Worm (Caenorhabditis elegans) whole organism, L1 larva: Measurements from ENCODE around the gene galt-1.

Experiments
- C04F5.9 ChIP-seq: sonication (generic microtip); optimal IDR thresholded peaks from 2 replicates; lab custom pipeline; 2016; ENCODE audit warnings: missing genetic modification characterization, missing compliant biosample characterization
- C16A3.4 ChIP-seq: fragments of 150-350 bp; optimal IDR thresholded peaks from 2 replicates; lab custom pipeline; 2014; ENCODE audit warnings: missing biosample characterization, missing genetic modification characterization
- C34B4.2 ChIP-seq: sonication (generic microtip); optimal IDR thresholded peaks from 2 replicates; lab custom pipeline; 2017; ENCODE audit warnings: mild to moderate bottlenecking, missing genetic modification characterization, missing compliant biosample characterization
- F16B12.6 ChIP-seq: fragments of 150-350 bp; optimal IDR thresholded peaks from 2 replicates; lab custom pipeline; 2014; ENCODE audit warnings: missing biosample characterization, missing genetic modification characterization
- aha-1 ChIP-seq: fragments of 150-350 bp; optimal IDR thresholded peaks from 2 replicates; lab custom pipeline; 2014; ENCODE audit warnings: missing biosample characterization, missing genetic modification characterization
- alr-1 ChIP-seq: fragments of 200-800 bp; sonication (Bioruptor generic); optimal IDR thresholded peaks from 2 replicates; lab custom pipeline; 2018; ENCODE audit warnings: borderline replicate concordance, mild to moderate bottlenecking, missing genetic modification characterization, missing compliant biosample characterization
- aly-2 ChIP-seq: fragments of 150-350 bp; optimal IDR thresholded peaks from 2 replicates; lab custom pipeline; 2014; ENCODE audit warnings: missing biosample characterization, missing genetic modification characterization
- ceh-63 ChIP-seq: fragments of 200-800 bp; sonication (Bioruptor generic); optimal IDR thresholded peaks from 2 replicates; lab custom pipeline; 2018; ENCODE audit warnings: mild to moderate bottlenecking, missing genetic modification characterization, missing compliant biosample characterization
- ceh-8 ChIP-seq: fragments of 200-800 bp; sonication (Bioruptor generic); optimal IDR thresholded peaks from 2 replicates; lab custom pipeline; 2018; ENCODE audit warnings: mild to moderate bottlenecking, missing genetic modification characterization, moderate library complexity, missing compliant biosample characterization
- ceh-82 ChIP-seq, 3 experiments: fragments of 150-350 bp in 1 of 3; sonication (generic microtip) in 2 of 3; optimal IDR thresholded peaks; 2 replicates each; lab custom pipeline; 2014 to 2017; ENCODE audit warnings: missing biosample characterization in 3 of 3, missing genetic modification characterization in 3 of 3
- efl-3 ChIP-seq: fragments of 200-800 bp; sonication (Bioruptor generic); optimal IDR thresholded peaks from 2 replicates; lab custom pipeline; 2018; ENCODE audit warnings: mild to moderate bottlenecking, missing genetic modification characterization, missing compliant biosample characterization
- elt-2 ChIP-seq: sonication (generic microtip); optimal IDR thresholded peaks from 2 replicates; lab custom pipeline; 2016; ENCODE audit warnings: missing genetic modification characterization, mild to moderate bottlenecking, inconsistent platforms, missing compliant biosample characterization, missing genetic modification reagents
- elt-3 ChIP-seq, 6 experiments: fragments of 150-350 bp in 1 of 6; sonication (generic microtip); optimal IDR thresholded peaks; 2 replicates each; lab custom pipeline; 2017 to 2018; ENCODE audit warnings: missing biosample characterization in 6 of 6, missing genetic modification characterization in 6 of 6, inconsistent platforms in 1 of 6
- ets-5 ChIP-seq: fragments of 200-800 bp; sonication (Bioruptor generic); IDR thresholded peaks from 2 replicates; pipeline ENCODE4 v1.3.6; 2022; ENCODE audit warnings: missing genetic modification characterization, missing compliant biosample characterization
- fkh-10 ChIP-seq: sonication (generic microtip); optimal IDR thresholded peaks from 2 replicates; lab custom pipeline; 2017; ENCODE audit warnings: missing biosample characterization, missing genetic modification reagents, missing genetic modification characterization
- fos-1 ChIP-seq: fragments of 150-350 bp; optimal IDR thresholded peaks from 2 replicates; lab custom pipeline; 2014; ENCODE audit warnings: missing biosample characterization, missing genetic modification characterization
- grh-1 ChIP-seq: fragments of 200-800 bp; sonication (Bioruptor generic); IDR thresholded peaks from 2 replicates; pipeline ENCODE4 v1.3.6; 2022; ENCODE audit warnings: missing genetic modification reagents, missing genetic modification characterization, missing compliant biosample characterization
- hlh-17 ChIP-seq: fragments of 200-800 bp; sonication (Bioruptor generic); optimal IDR thresholded peaks from 2 replicates; lab custom pipeline; 2018; ENCODE audit warnings: missing genetic modification characterization, mild to moderate bottlenecking, missing compliant biosample characterization, moderate library complexity, borderline replicate concordance
- hlh-4 ChIP-seq: sonication (generic microtip); optimal IDR thresholded peaks from 2 replicates; lab custom pipeline; 2016; ENCODE audit warnings: mild to moderate bottlenecking, missing genetic modification characterization, missing compliant biosample characterization
- isw-1 ChIP-seq: fragments of 200-800 bp; sonication (Bioruptor generic); IDR thresholded peaks from 2 replicates; pipeline ENCODE4 v1.3.6; 2022; ENCODE audit warnings: missing genetic modification characterization, missing compliant biosample characterization
- jun-1 ChIP-seq: fragments of 150-350 bp; optimal IDR thresholded peaks from 2 replicates; lab custom pipeline; 2014; ENCODE audit warnings: missing biosample characterization, missing genetic modification reagents, missing genetic modification characterization
- lin-14 ChIP-seq: fragments of 200-800 bp; sonication (Bioruptor generic); optimal IDR thresholded peaks from 2 replicates; lab custom pipeline; 2018; ENCODE audit warnings: mild to moderate bottlenecking, missing genetic modification characterization, moderate library complexity, missing compliant biosample characterization
- lin-15B ChIP-seq: fragments of 150-350 bp; sonication (generic microtip); optimal IDR thresholded peaks from 3 replicates; lab custom pipeline; 2014; ENCODE audit warnings: missing biosample characterization, missing genetic modification characterization
- lin-35 ChIP-seq, 2 experiments: fragments of 150-350 bp; optimal IDR thresholded peaks; 2 replicates each; lab custom pipeline; 2014; ENCODE audit warnings: missing biosample characterization in 2 of 2, missing genetic modification characterization in 2 of 2, missing genetic modification reagents in 2 of 2
- lir-3 ChIP-seq: sonication (generic microtip); optimal IDR thresholded peaks from 2 replicates; lab custom pipeline; 2016; ENCODE audit warnings: mild to moderate bottlenecking, missing genetic modification characterization, moderate library complexity, missing compliant biosample characterization; ENCODE audit not compliant: poor library complexity
- lsy-2 ChIP-seq, 2 experiments: fragments of 150-350 bp; optimal IDR thresholded peaks; 2 replicates each; lab custom pipeline; 2014; ENCODE audit warnings: missing biosample characterization in 2 of 2, missing genetic modification characterization in 2 of 2
- mab-9 ChIP-seq: fragments of 200-800 bp; sonication (Bioruptor generic); IDR thresholded peaks from 2 replicates; pipeline ENCODE4 v1.3.6; 2022; ENCODE audit warnings: missing genetic modification reagents, missing genetic modification characterization, missing compliant biosample characterization
- mef-2 ChIP-seq: fragments of 150-350 bp; optimal IDR thresholded peaks from 2 replicates; lab custom pipeline; 2014; ENCODE audit warnings: missing biosample characterization, missing genetic modification characterization
- nhr-11 ChIP-seq: fragments of 150-350 bp; optimal IDR thresholded peaks from 2 replicates; lab custom pipeline; 2014; ENCODE audit warnings: missing biosample characterization, missing genetic modification characterization
- nhr-12 ChIP-seq: sonication (generic microtip); optimal IDR thresholded peaks from 2 replicates; lab custom pipeline; 2017; ENCODE audit warnings: missing biosample characterization, missing genetic modification characterization
- nhr-19 ChIP-seq: fragments of 200-800 bp; sonication (Bioruptor generic); conservative IDR thresholded peaks from 2 replicates; pipeline ENCODE4 v1.3.6; 2022; ENCODE audit warnings: missing genetic modification characterization, missing compliant biosample characterization
- nhr-20 ChIP-seq: sonication (generic microtip); optimal IDR thresholded peaks from 2 replicates; lab custom pipeline; 2016; ENCODE audit warnings: mild to moderate bottlenecking, missing genetic modification characterization, missing compliant biosample characterization
- nhr-237 ChIP-seq: fragments of 150-350 bp; optimal IDR thresholded peaks from 2 replicates; lab custom pipeline; 2014; ENCODE audit warnings: missing biosample characterization, missing genetic modification characterization
- nhr-47 ChIP-seq: sonication (generic microtip); optimal IDR thresholded peaks from 2 replicates; lab custom pipeline; 2016; ENCODE audit warnings: mild to moderate bottlenecking, missing genetic modification characterization, moderate library complexity, missing compliant biosample characterization
- nhr-71 ChIP-seq: sonication (generic microtip); optimal IDR thresholded peaks from 2 replicates; lab custom pipeline; 2016; ENCODE audit warnings: mild to moderate bottlenecking, missing genetic modification characterization, moderate library complexity, missing compliant biosample characterization
- nhr-76 ChIP-seq: sonication (generic microtip); optimal IDR thresholded peaks from 2 replicates; lab custom pipeline; 2017; ENCODE audit warnings: missing biosample characterization, missing genetic modification characterization
- nhr-77 ChIP-seq: fragments of 150-350 bp; optimal IDR thresholded peaks from 2 replicates; lab custom pipeline; 2014; ENCODE audit warnings: missing biosample characterization, missing genetic modification characterization
- nhr-85 ChIP-seq: sonication (generic microtip); peaks from one replicate; lab custom pipeline; 2016; ENCODE audit warnings: missing genetic modification characterization, inconsistent platforms, missing compliant biosample characterization
- pax-3 ChIP-seq: fragments of 200-800 bp; sonication (Bioruptor generic); optimal IDR thresholded peaks from 2 replicates; lab custom pipeline; 2018; ENCODE audit warnings: mild to moderate bottlenecking, missing genetic modification characterization, moderate library complexity, missing compliant biosample characterization
- rnt-1 ChIP-seq: sonication (generic microtip); optimal IDR thresholded peaks from 2 replicates; lab custom pipeline; 2016; ENCODE audit warnings: mild to moderate bottlenecking, missing genetic modification characterization, moderate library complexity, missing compliant biosample characterization
- skn-1 ChIP-seq: fragments of 150-350 bp; optimal IDR thresholded peaks from 2 replicates; lab custom pipeline; 2014; ENCODE audit warnings: missing biosample characterization, missing genetic modification characterization
- snpc-4 ChIP-seq: fragments of 150-350 bp; optimal IDR thresholded peaks from 2 replicates; lab custom pipeline; 2014; ENCODE audit warnings: missing biosample characterization, missing genetic modification characterization
- sptf-1 ChIP-seq: fragments of 150-350 bp; optimal IDR thresholded peaks from 2 replicates; lab custom pipeline; 2014; ENCODE audit warnings: missing biosample characterization, missing genetic modification characterization
- swsn-7 ChIP-seq: sonication (generic microtip); optimal IDR thresholded peaks from 2 replicates; lab custom pipeline; 2016; ENCODE audit warnings: missing genetic modification characterization, missing compliant biosample characterization
- tbx-2 ChIP-seq: sonication (generic microtip); optimal IDR thresholded peaks from 2 replicates; lab custom pipeline; 2016; ENCODE audit warnings: missing genetic modification characterization, missing compliant biosample characterization
- unc-130 ChIP-seq: fragments of 150-350 bp; optimal IDR thresholded peaks from 2 replicates; lab custom pipeline; 2017; ENCODE audit warnings: missing biosample characterization, missing genetic modification characterization, inconsistent platforms
- unc-62 ChIP-seq: fragments of 150-350 bp; optimal IDR thresholded peaks from 2 replicates; lab custom pipeline; 2014; ENCODE audit warnings: missing biosample characterization, missing genetic modification reagents, missing genetic modification characterization
- unc-86 ChIP-seq: sonication (generic microtip); optimal IDR thresholded peaks from 2 replicates; lab custom pipeline; 2016; ENCODE audit warnings: missing genetic modification characterization, missing compliant biosample characterization
- unc-98 ChIP-seq: fragments of 200-800 bp; sonication (Bioruptor generic); IDR thresholded peaks from 2 replicates; pipeline ENCODE4 v1.3.6; 2022; ENCODE audit warnings: missing genetic modification characterization, missing compliant biosample characterization
- zag-1 ChIP-seq: fragments of 150-350 bp; optimal IDR thresholded peaks from 2 replicates; lab custom pipeline; 2014; ENCODE audit warnings: missing biosample characterization, missing genetic modification characterization
- zip-4 ChIP-seq: fragments of 200-800 bp; sonication (Bioruptor generic); optimal IDR thresholded peaks from 2 replicates; lab custom pipeline; 2018; ENCODE audit warnings: mild to moderate bottlenecking, missing genetic modification characterization, moderate library complexity, missing compliant biosample characterization
- ztf-4 ChIP-seq: fragments of 150-350 bp; optimal IDR thresholded peaks from 2 replicates; lab custom pipeline; 2014; ENCODE audit warnings: missing biosample characterization, missing genetic modification characterization

Gene galt-1

DNA sequence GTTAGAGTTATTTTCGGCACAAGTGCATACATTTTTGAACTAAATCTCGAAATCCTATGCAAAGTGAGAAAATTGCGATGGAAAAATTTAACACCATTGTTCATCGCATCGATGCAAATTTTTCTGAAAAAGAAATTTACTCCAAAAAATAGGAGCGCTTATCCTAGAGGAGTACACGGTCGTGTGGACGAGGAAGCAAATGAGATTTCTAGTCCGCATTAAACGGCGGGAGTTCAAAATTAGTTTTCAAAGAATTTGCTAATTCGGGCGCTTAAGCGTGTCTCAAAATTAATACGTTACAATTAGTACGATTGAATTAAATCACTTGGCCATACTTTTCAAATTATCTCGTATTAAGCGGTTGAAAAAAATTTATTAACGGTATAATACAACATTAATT is 13.0 kb upstream of the galt-1 start, which contains the start of gene lrpr-1 (continued):
- TF ChIP-seq aly-2 (tag; lab: Kevin White, UChicago) (peak; percentile 68), nhr-237 (tag; lab: Kevin White, UChicago) (peak; percentile 45), mef-2 (no peak), sptf-1 (tag; lab: Kevin White, UChicago) (no peak), nhr-19 (GFP tag; lab: Robert Waterston, UW) (peak; percentile 93), unc-86 (tag; lab: Kevin White, UChicago) (peak; percentile 86), C16A3.4 (peak; percentile 42), ceh-8 (GFP tag; lab: Kevin White, UChicago) (peak; percentile 77), unc-98 (GFP tag; lab: Robert Waterston, UW) (peak; percentile 92), nhr-20 (peak; percentile 93), nhr-77 (peak; percentile 36), hlh-17 (GFP tag; lab: Kevin White, UChicago) (peak; percentile 71), nhr-71 (tag; lab: Kevin White, UChicago) (peak; percentile 96), grh-1 (GFP tag; lab: Robert Waterston, UW) (peak; percentile 88), ztf-4 (no peak), fos-1 (tag; lab: Kevin White, UChicago) (peak; percentile 59), pax-3 (peak; percentile 97), fkh-10 (GFP tag; lab: Kevin White, UChicago) (peak; percentile 24), aha-1 (tag; lab: Kevin White, UChicago) (no peak), unc-62 (GFP tag; lab: Kevin White, UChicago) (no peak), mab-9 (GFP tag; lab: Robert Waterston, UW) (peak; percentile 91), isw-1 (GFP tag; lab: Robert Waterston, UW) (peak; percentile 86), nhr-85 (peak; percentile 98), zip-4 (GFP tag; lab: Kevin White, UChicago) (peak; percentile 86), efl-3 (peak; percentile 90), hlh-4 (tag; lab: Kevin White, UChicago) (peak; percentile 71), snpc-4 (tag; lab: Kevin White, UChicago) (peak; percentile 59), alr-1 (tag; lab: Kevin White, UChicago) (no peak), lir-3 (peak; percentile 98), ceh-63 (GFP tag; lab: Kevin White, UChicago) (peak; percentile 92), swsn-7 (tag; lab: Kevin White, UChicago) (peak; percentile 93), C04F5.9 (tag; lab: Kevin White, UChicago) (peak; percentile 94), lin-35 (GFP tag; optimal IDR thresholded peaks at IDR 0.05; lab: Kevin White, UChicago) (peak; percentile 99), lsy-2 (tag; optimal IDR thresholded peaks at IDR 0.05; lab: Kevin White, UChicago) (peak; percentile 85 to 87), zag-1 (tag; lab: Kevin White, UChicago) (no peak), skn-1 (tag; lab: Kevin White, UChicago) (peak; percentile 66), ets-5 (no peak), tbx-2 (tag; lab: Kevin White, UChicago) (peak; percentile 97), nhr-47 (tag; lab: Kevin White, UChicago) (peak; percentile 97), jun-1 (tag; lab: Kevin White, UChicago) (peak; percentile 57), nhr-11 (tag; lab: Kevin White, UChicago) (peak; percentile 71), rnt-1 (peak; percentile 100), lin-14 (GFP tag; lab: Kevin White, UChicago) (peak; percentile 86), lin-15B (tag; lab: Kevin White, UChicago) (peak; percentile 56), nhr-76 (no peak), unc-130 (tag; lab: Kevin White, UChicago) (no peak), C34B4.2 (peak; percentile 32), elt-3 (tag; optimal IDR thresholded peaks at IDR 0.05; lab: Kevin White, UChicago) (peak in 2 of 6 experiments; percentile 16 to 35), F16B12.6 (tag; lab: Kevin White, UChicago) (peak; percentile 46), nhr-12 (no peak), ceh-82 (tag; optimal IDR thresholded peaks at IDR 0.05; lab: Kevin White, UChicago) (peak; percentile 71 to 82 (median 78)), elt-2 (tag; lab: Kevin White, UChicago) (peak; percentile 89)
